Fruit fly (Drosophila melanogaster) whole organism, embryonic: Measurements from ENCODE around the gene swa.

Experiments
- B-H1 ChIP-seq: fragments of 200-800 bp; sonication (Bioruptor generic); IDR thresholded peaks from 3 replicates; pipeline ENCODE4 v1.3.6; 2022; ENCODE audit warnings: missing biosample characterization, missing genetic modification characterization
- CG10274 ChIP-seq: fragments of 200-800 bp; sonication (Bioruptor generic); optimal IDR thresholded peaks from 3 replicates; lab custom pipeline; 2017; ENCODE audit warnings: missing biosample characterization, mild to moderate bottlenecking, missing genetic modification characterization
- CG10654 ChIP-seq: fragments of 200-800 bp; sonication (Bioruptor generic); optimal IDR thresholded peaks from 2 replicates; lab custom pipeline; 2016; ENCODE audit warnings: missing biosample characterization, missing genetic modification characterization
- CG11085 ChIP-seq: fragments of 200-800 bp; sonication (Bioruptor generic); IDR thresholded peaks from 2 replicates; pipeline ENCODE4 v1.3.6; 2022; ENCODE audit warnings: missing biosample characterization, missing genetic modification characterization
- CG11398 ChIP-seq: fragments of 200-800 bp; sonication (Bioruptor generic); optimal IDR thresholded peaks from 2 replicates; lab custom pipeline; 2016; ENCODE audit warnings: missing biosample characterization, missing genetic modification characterization
- CG12219 ChIP-seq: fragments of 200-800 bp; sonication (Bioruptor generic); optimal IDR thresholded peaks from 3 replicates; lab custom pipeline; 2018; ENCODE audit warnings: missing biosample characterization, mild to moderate bottlenecking, missing genetic modification characterization
- CG12391 ChIP-seq: fragments of 200-800 bp; sonication (Bioruptor generic); optimal IDR thresholded peaks from 3 replicates; lab custom pipeline; 2018; ENCODE audit warnings: missing biosample characterization, mild to moderate bottlenecking, missing genetic modification characterization, moderate library complexity
- CG12659 ChIP-seq: fragments of 200-800 bp; sonication (Bioruptor generic); optimal IDR thresholded peaks from 3 replicates; lab custom pipeline; 2017; ENCODE audit warnings: mild to moderate bottlenecking, missing biosample characterization, missing genetic modification reagents, missing genetic modification characterization
- CG14441 ChIP-seq: fragments of 200-800 bp; sonication (Bioruptor generic); IDR thresholded peaks from 2 replicates; pipeline ENCODE4 v1.3.6; 2022; ENCODE audit warnings: missing biosample characterization, missing genetic modification characterization
- CG15269 ChIP-seq: fragments of 200-800 bp; sonication (Bioruptor generic); optimal IDR thresholded peaks from 2 replicates; lab custom pipeline; 2018; ENCODE audit warnings: missing biosample characterization, mild to moderate bottlenecking, missing genetic modification characterization, moderate library complexity
- CG17186 ChIP-seq: fragments of 200-800 bp; sonication (Bioruptor generic); optimal IDR thresholded peaks from 3 replicates; lab custom pipeline; 2017; ENCODE audit warnings: missing biosample characterization, missing genetic modification reagents, missing genetic modification characterization
- CG17328 ChIP-seq: fragments of 200-800 bp; sonication (Bioruptor generic); IDR thresholded peaks from 2 replicates; pipeline ENCODE4 v1.3.6; 2022; ENCODE audit warnings: missing biosample characterization, missing genetic modification characterization
- CG17361 ChIP-seq: fragments of 200-800 bp; sonication (Bioruptor generic); IDR thresholded peaks from 3 replicates; pipeline ENCODE4 v1.3.6; 2022; ENCODE audit warnings: missing biosample characterization, missing genetic modification characterization
- CG18262 ChIP-seq: fragments of 200-800 bp; optimal IDR thresholded peaks from 3 replicates; lab custom pipeline; 2019; ENCODE audit warnings: missing biosample characterization, mild to moderate bottlenecking, missing genetic modification characterization, moderate library complexity
- CG2116 ChIP-seq: fragments of 200-800 bp; sonication (Bioruptor generic); optimal IDR thresholded peaks from 3 replicates; lab custom pipeline; 2018; ENCODE audit warnings: missing biosample characterization, mild to moderate bottlenecking, missing genetic modification characterization
- CG3163 ChIP-seq: fragments of 200-800 bp; sonication (Bioruptor generic); optimal IDR thresholded peaks from 3 replicates; lab custom pipeline; 2016; ENCODE audit warnings: missing biosample characterization, missing genetic modification characterization
- CG3995 ChIP-seq: fragments of 200-800 bp; sonication (Bioruptor generic); optimal IDR thresholded peaks from 3 replicates; lab custom pipeline; 2016; ENCODE audit warnings: missing biosample characterization, missing genetic modification characterization
- CG42726 ChIP-seq: fragments of 200-800 bp; sonication (Bioruptor generic); IDR thresholded peaks from 2 replicates; pipeline ENCODE4 v1.3.6; 2022; ENCODE audit warnings: missing biosample characterization, missing genetic modification characterization; ENCODE audit not compliant: partially characterized antibody
- CG4424 ChIP-seq: fragments of 200-800 bp; sonication (Bioruptor generic); optimal IDR thresholded peaks from 3 replicates; lab custom pipeline; 2016; ENCODE audit warnings: missing biosample characterization, missing genetic modification characterization
- CG4730 ChIP-seq: fragments of 200-800 bp; sonication (Bioruptor generic); IDR thresholded peaks from 2 replicates; pipeline ENCODE4 v1.3.6; 2022; ENCODE audit warnings: missing biosample characterization, missing genetic modification characterization
- CG4820 ChIP-seq: fragments of 200-800 bp; sonication (Bioruptor generic); optimal IDR thresholded peaks from 3 replicates; lab custom pipeline; 2016; ENCODE audit warnings: missing biosample characterization, missing genetic modification characterization
- CG4854 ChIP-seq: fragments of 200-800 bp; sonication (Bioruptor generic); optimal IDR thresholded peaks from 2 replicates; lab custom pipeline; 2016; ENCODE audit warnings: missing biosample characterization, missing genetic modification characterization, inconsistent platforms
- CG6272 ChIP-seq: fragments of 200-800 bp; sonication (Bioruptor generic); IDR thresholded peaks from 2 replicates; pipeline ENCODE4 v1.3.6; 2022; ENCODE audit warnings: missing biosample characterization, missing genetic modification characterization
- CG7372 ChIP-seq: fragments of 200-800 bp; sonication (Bioruptor generic); IDR thresholded peaks from 2 replicates; pipeline ENCODE4 v1.3.6; 2022; ENCODE audit warnings: missing biosample characterization, missing genetic modification characterization
- CG7786 ChIP-seq: fragments of 200-800 bp; sonication (Bioruptor generic); optimal IDR thresholded peaks from 2 replicates; lab custom pipeline; 2016; ENCODE audit warnings: missing biosample characterization, missing genetic modification characterization
- CG7963 ChIP-seq: fragments of 200-800 bp; sonication (Bioruptor generic); IDR thresholded peaks from 3 replicates; pipeline ENCODE4 v1.3.6; 2022; ENCODE audit warnings: missing biosample characterization, missing genetic modification characterization; ENCODE audit not compliant: partially characterized antibody
- CG9215 ChIP-seq: fragments of 200-800 bp; sonication (Bioruptor generic); IDR thresholded peaks from 2 replicates; pipeline ENCODE4 v1.3.6; 2022; ENCODE audit warnings: missing biosample characterization, missing genetic modification characterization
- CHES-1-like ChIP-seq: fragments of 200-800 bp; sonication (Bioruptor generic); optimal IDR thresholded peaks from 2 replicates; lab custom pipeline; 2016; ENCODE audit warnings: missing biosample characterization, missing genetic modification characterization
- H15 ChIP-seq: fragments of 200-800 bp; sonication (Bioruptor generic); IDR thresholded peaks from 3 replicates; pipeline ENCODE4 v1.3.6; 2022; ENCODE audit warnings: missing biosample characterization, missing genetic modification characterization
- HLH54F ChIP-seq: fragments of 200-800 bp; sonication (Bioruptor generic); optimal IDR thresholded peaks from 3 replicates; lab custom pipeline; 2016; ENCODE audit warnings: missing biosample characterization, missing genetic modification characterization
- Hand ChIP-seq: fragments of 200-800 bp; sonication (Bioruptor generic); optimal IDR thresholded peaks from 2 replicates; lab custom pipeline; 2017; ENCODE audit warnings: mild to moderate bottlenecking, missing biosample characterization, missing genetic modification reagents, missing genetic modification characterization
- Lpt ChIP-seq: fragments of >200 bp; optimal IDR thresholded peaks from 2 replicates; lab custom pipeline; 2018; ENCODE audit warnings: missing biosample characterization, missing genetic modification characterization
- NK7.1 ChIP-seq: fragments of 200-800 bp; sonication (Bioruptor generic); optimal IDR thresholded peaks from 3 replicates; lab custom pipeline; 2016; ENCODE audit warnings: missing biosample characterization, missing genetic modification characterization
- Nf-YA ChIP-seq: fragments of 200-800 bp; sonication (Bioruptor generic); IDR thresholded peaks from 2 replicates; pipeline ENCODE4 v1.3.6; 2022; ENCODE audit warnings: missing biosample characterization, missing genetic modification characterization
- NfI ChIP-seq: fragments of 200-800 bp; sonication (Bioruptor generic); optimal IDR thresholded peaks from 3 replicates; lab custom pipeline; 2018; ENCODE audit warnings: missing biosample characterization, mild to moderate bottlenecking, missing genetic modification characterization, moderate library complexity
- Tbp ChIP-seq: fragments of >200 bp; optimal IDR thresholded peaks from 2 replicates; lab custom pipeline; 2018; ENCODE audit warnings: missing biosample characterization, missing genetic modification characterization
- Vsx1 ChIP-seq: fragments of 200-800 bp; sonication (Bioruptor generic); optimal IDR thresholded peaks from 2 replicates; lab custom pipeline; 2017; ENCODE audit warnings: missing biosample characterization, mild to moderate bottlenecking, missing genetic modification characterization, missing genetic modification reagents
- Xrp1 ChIP-seq: fragments of 200-800 bp; sonication (Bioruptor generic); IDR thresholded peaks from 2 replicates; pipeline ENCODE4 v1.3.6; 2022; ENCODE audit warnings: missing biosample characterization, missing genetic modification characterization
- br ChIP-seq: fragments of >200 bp; optimal IDR thresholded peaks from 2 replicates; lab custom pipeline; 2017
- bsh ChIP-seq, 2 experiments: fragments of 200-800 bp; sonication (Bioruptor generic); optimal IDR thresholded peaks; 2 replicates each; lab custom pipeline; 2017 to 2018; ENCODE audit warnings: mild to moderate bottlenecking in 2 of 2, missing biosample characterization in 2 of 2, missing genetic modification characterization in 2 of 2, moderate library complexity in 1 of 2
- croc ChIP-seq: fragments of 200-800 bp; sonication (Bioruptor generic); conservative IDR thresholded peaks from 3 replicates; pipeline ENCODE4 v1.3.6; 2022; ENCODE audit warnings: missing biosample characterization, missing genetic modification characterization
- fd102C ChIP-seq: fragments of 200-800 bp; sonication (Bioruptor generic); optimal IDR thresholded peaks from 2 replicates; lab custom pipeline; 2018; ENCODE audit warnings: missing biosample characterization, mild to moderate bottlenecking, missing genetic modification characterization, moderate library complexity
- gcm ChIP-seq: fragments of 200-800 bp; sonication (Bioruptor generic); optimal IDR thresholded peaks from 2 replicates; lab custom pipeline; 2019; ENCODE audit warnings: missing biosample characterization, mild to moderate bottlenecking, missing genetic modification characterization, moderate library complexity
- lilli ChIP-seq: fragments of 200-800 bp; sonication (Bioruptor generic); optimal IDR thresholded peaks from 3 replicates; lab custom pipeline; 2016; ENCODE audit warnings: missing biosample characterization, missing genetic modification characterization
- maf-S ChIP-seq: fragments of 200-800 bp; sonication (Bioruptor generic); optimal IDR thresholded peaks from 2 replicates; lab custom pipeline; 2016; ENCODE audit warnings: missing biosample characterization, missing genetic modification characterization
- nmo ChIP-seq: fragments of 200-800 bp; sonication (Bioruptor generic); optimal IDR thresholded peaks from 2 replicates; lab custom pipeline; 2018; ENCODE audit warnings: missing biosample characterization, mild to moderate bottlenecking, missing genetic modification characterization, moderate library complexity
- nom ChIP-seq: fragments of 200-800 bp; sonication (Bioruptor generic); optimal IDR thresholded peaks from 2 replicates; lab custom pipeline; 2017; ENCODE audit warnings: missing biosample characterization, missing genetic modification characterization, mild to moderate bottlenecking, moderate library complexity, missing genetic modification reagents
- otp ChIP-seq: fragments of 200-800 bp; sonication (Bioruptor generic); IDR thresholded peaks from 3 replicates; pipeline ENCODE4, ENCODE4 v1.3.6; 2022; ENCODE audit warnings: missing biosample characterization, missing genetic modification characterization
- sens-2 ChIP-seq: fragments of 200-800 bp; sonication (Bioruptor generic); IDR thresholded peaks from 2 replicates; pipeline ENCODE4 v1.3.6; 2022; ENCODE audit warnings: missing biosample characterization, missing genetic modification characterization
- sim ChIP-seq: fragments of 200-800 bp; sonication (Bioruptor generic); IDR thresholded peaks from 2 replicates; pipeline ENCODE4 v1.3.6; 2022; ENCODE audit warnings: missing biosample characterization, missing genetic modification characterization
- vfl ChIP-seq: fragments of 200-800 bp; sonication (Bioruptor generic); optimal IDR thresholded peaks from 2 replicates; lab custom pipeline; 2016; ENCODE audit warnings: missing biosample characterization, missing genetic modification characterization
- zen2 ChIP-seq: fragments of 200-800 bp; sonication (Bioruptor generic); IDR thresholded peaks from 3 replicates; pipeline ENCODE4 v1.3.6; 2022; ENCODE audit warnings: missing biosample characterization, missing genetic modification characterization; ENCODE audit not compliant: partially characterized antibody

Gene swa

DNA sequence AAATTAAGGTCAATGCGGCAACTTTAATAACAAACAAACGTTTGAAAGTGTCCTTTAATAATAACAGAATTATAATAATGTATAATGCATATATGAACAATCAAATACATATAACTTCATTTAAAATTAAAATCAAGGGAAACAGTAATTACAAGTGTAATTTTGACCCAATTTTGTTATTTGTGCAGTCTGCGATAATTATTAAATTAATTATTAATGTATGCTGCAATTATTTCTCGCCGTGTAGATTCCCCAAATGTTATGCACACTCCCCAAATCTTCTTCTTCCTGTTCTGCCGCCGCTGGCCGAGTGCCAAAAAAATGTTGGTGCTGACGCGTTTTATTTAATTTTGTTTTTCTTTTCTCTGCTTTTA, 11.9 kb downstream of the swa start (continued):
- TF ChIP-seq CG3163 (GFP tag; lab: Kevin White, UChicago) = no peak
- peak; percentile 73 for TF ChIP-seq CG17328 (GFP tag; lab: Robert Waterston, UW)
- TF ChIP-seq gcm (GFP tag; lab: Kevin White, UChicago) = peak; percentile 83
- peak; percentile 84 for TF ChIP-seq CG4424 (GFP tag; lab: Kevin White, UChicago)
- TF ChIP-seq CG42726 (GFP tag; lab: Robert Waterston, UW) = no peak
- peak; percentile 75 for TF ChIP-seq CG7372 (GFP tag; lab: Robert Waterston, UW)
- no peak for TF ChIP-seq HLH54F
- no peak for TF ChIP-seq maf-S (GFP tag; lab: Kevin White, UChicago)
- peak; percentile 59 for TF ChIP-seq CG2116 (GFP tag; lab: Kevin White, UChicago)
- peak; percentile 75 for TF ChIP-seq croc (GFP tag; lab: Robert Waterston, UW)
- no peak; the same call in 1 of the 2 replicates for TF ChIP-seq CG11085 (GFP tag; lab: Robert Waterston, UW)
- TF ChIP-seq nom = no peak
- TF ChIP-seq CG3995 (GFP tag; lab: Kevin White, UChicago) = peak; percentile 18
- TF ChIP-seq H15 (GFP tag; lab: Robert Waterston, UW) = peak; percentile 68
- TF ChIP-seq Xrp1 (GFP tag; lab: Robert Waterston, UW) = peak; percentile 89
- peak; percentile 72; the same call in 2 of the 3 replicates for TF ChIP-seq otp (GFP tag; lab: Robert Waterston, UW)
- TF ChIP-seq CG4730 (GFP tag; lab: Robert Waterston, UW) = peak; percentile 70
- peak; percentile 93 for TF ChIP-seq CG15269 (tag; lab: Kevin White, UChicago)
- no peak for TF ChIP-seq Tbp (GFP tag; lab: Kevin White, UChicago)
- TF ChIP-seq Vsx1 (GFP tag; lab: Kevin White, UChicago) = peak; percentile 73
- peak; percentile 60; the same call in 1 of the 2 replicates for TF ChIP-seq CG6272 (GFP tag; lab: Robert Waterston, UW)
- TF ChIP-seq CG17361 (GFP tag; lab: Robert Waterston, UW) = peak; percentile 96
- peak; percentile 43 for TF ChIP-seq CG10274 (GFP tag; lab: Kevin White, UChicago)
- TF ChIP-seq nmo = peak; percentile 94
- peak; percentile 66 for TF ChIP-seq Nf-YA
- no peak for TF ChIP-seq br (lab: Kevin White, UChicago)
- peak; percentile 77 for TF ChIP-seq CG12219
- TF ChIP-seq fd102C = no peak
- peak in 1 of 2 experiments; percentile 91 for TF ChIP-seq bsh (GFP tag; optimal IDR thresholded peaks at IDR 0.05; lab: Kevin White, UChicago)
- TF ChIP-seq CG7963 = no peak
- no peak for TF ChIP-seq zen2
- TF ChIP-seq sens-2 (GFP tag; lab: Robert Waterston, UW) = peak; percentile 58; the same call in 1 of the 2 replicates
- peak; percentile 92 for TF ChIP-seq CG12391 (tag; lab: Kevin White, UChicago)
- peak; percentile 72 for TF ChIP-seq CG14441 (GFP tag; lab: Robert Waterston, UW)
- TF ChIP-seq NK7.1 (GFP tag; lab: Kevin White, UChicago) = no peak
- peak; percentile 52; the same call in 1 of the 2 replicates for TF ChIP-seq sim
- peak; percentile 40 for TF ChIP-seq CG17186 (GFP tag; lab: Kevin White, UChicago)
- peak; percentile 72 for TF ChIP-seq B-H1 (GFP tag; lab: Robert Waterston, UW)
- peak; percentile 77 for TF ChIP-seq CG4820
- TF ChIP-seq CG12659 (GFP tag; lab: Kevin White, UChicago) = peak; percentile 92
- peak; percentile 82 for TF ChIP-seq NfI (GFP tag; lab: Kevin White, UChicago)
- no peak for TF ChIP-seq CG11398 (GFP tag; lab: Kevin White, UChicago)
- peak; percentile 44 for TF ChIP-seq lilli (GFP tag; lab: Kevin White, UChicago)
- peak; percentile 40 for TF ChIP-seq CG4854
- no peak for TF ChIP-seq vfl
- peak; percentile 92 for TF ChIP-seq CG18262 (tag; lab: Kevin White, UChicago)
- peak; percentile 84 for TF ChIP-seq Hand (GFP tag; lab: Kevin White, UChicago)
- TF ChIP-seq CHES-1-like (GFP tag; lab: Kevin White, UChicago) = no peak
- TF ChIP-seq CG9215 = peak; percentile 73
- peak; percentile 74 for TF ChIP-seq CG10654 (GFP tag; lab: Kevin White, UChicago)
- no peak for TF ChIP-seq CG7786 (GFP tag; lab: Kevin White, UChicago)
- no peak for TF ChIP-seq Lpt (GFP tag; lab: Kevin White, UChicago)
